Worm (Caenorhabditis elegans): ENCODE data around the gene F15A4.10.

DNA sequence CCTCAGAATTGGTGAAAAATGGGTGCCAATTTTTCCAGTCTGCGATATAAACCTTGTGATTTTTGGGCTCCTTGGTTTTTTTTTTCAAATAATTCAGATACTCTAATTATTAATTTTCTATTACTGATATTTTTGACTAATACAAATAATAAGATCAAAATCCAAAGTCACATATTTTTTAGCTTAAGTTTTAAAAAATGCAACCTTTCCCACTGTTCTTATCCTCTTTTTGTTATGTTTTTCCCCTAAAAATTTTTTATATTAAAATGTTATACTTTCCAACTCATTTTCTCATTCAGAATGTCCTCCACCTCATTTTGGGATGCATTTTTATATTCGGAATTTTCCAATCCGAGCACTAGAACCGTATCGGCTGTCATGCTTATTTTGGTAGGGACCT lies 46.0 kb upstream of the F15A4.10 start, which contains the start of gene srx-120:
- TF ChIP-seq lsy-2 (tag; optimal IDR thresholded peaks at IDR 0.05) (no peak), sox-4 (tag; optimal IDR thresholded peaks at IDR 0.05) (no peak), nhr-20 (tag; optimal IDR thresholded peaks at IDR 0.05) (no peak), nhr-12 (tag; optimal IDR thresholded peaks at IDR 0.05) (no peak), ces-1 (GFP tag; optimal IDR thresholded peaks at IDR 0.05) (no peak), pax-3 (tag; optimal IDR thresholded peaks at IDR 0.05) (no peak), nhr-28 (tag; optimal IDR thresholded peaks at IDR 0.05) (no peak)
